Worm (Caenorhabditis elegans) whole organism, young adult: ENCODE measurements around the gene K01A11.3.

Experiments used
- B0336.3 ChIP-seq: fragments of 200-800 bp; sonication (Bioruptor generic); IDR thresholded peaks from 2 replicates; pipeline ENCODE4 v1.3.6; 2022; ENCODE audit warnings: missing genetic modification characterization, missing compliant biosample characterization
- C06A6.2 ChIP-seq: fragments of 200-800 bp; sonication (Bioruptor generic); conservative IDR thresholded peaks from 2 replicates; pipeline ENCODE4 v1.3.6; 2022; ENCODE audit warnings: missing genetic modification characterization, missing compliant biosample characterization
- D2030.7 ChIP-seq: fragments of 200-800 bp; sonication (Bioruptor generic); IDR thresholded peaks from 2 replicates; pipeline ENCODE4 v1.3.6; 2022; ENCODE audit warnings: missing genetic modification reagents, missing genetic modification characterization, missing compliant biosample characterization
- F10E7.11 ChIP-seq: sonication (generic microtip); optimal IDR thresholded peaks from 2 replicates; lab custom pipeline; 2017; ENCODE audit warnings: mild to moderate bottlenecking, missing genetic modification characterization, moderate library complexity, missing compliant biosample characterization
- F33H1.4 ChIP-seq: fragments of 200-800 bp; sonication (Bioruptor generic); IDR thresholded peaks from 2 replicates; pipeline ENCODE4 v1.3.6; 2022; ENCODE audit warnings: missing genetic modification reagents, missing genetic modification characterization, missing compliant biosample characterization
- F52B5.7 ChIP-seq: sonication (generic microtip); optimal IDR thresholded peaks from 2 replicates; lab custom pipeline; 2016; ENCODE audit warnings: mild to moderate bottlenecking, missing genetic modification characterization, missing compliant biosample characterization
- Y53G8AR.9 ChIP-seq: fragments of 200-800 bp; sonication (Bioruptor generic); conservative IDR thresholded peaks from 2 replicates; pipeline ENCODE4 v1.3.6; 2022; ENCODE audit warnings: missing genetic modification reagents, missing genetic modification characterization, missing compliant biosample characterization
- Y56A3A.18 ChIP-seq: fragments of 200-800 bp; sonication (Bioruptor generic); IDR thresholded peaks from 2 replicates; pipeline ENCODE4 v1.3.6; 2022; ENCODE audit warnings: missing genetic modification reagents, missing genetic modification characterization, missing compliant biosample characterization
- ZK185.1 ChIP-seq: sonication (generic microtip); optimal IDR thresholded peaks from 2 replicates; lab custom pipeline; 2016; ENCODE audit warnings: mild to moderate bottlenecking, missing genetic modification characterization, missing compliant biosample characterization; ENCODE audit not compliant: poor library complexity, severe bottlenecking
- ama-1 ChIP-seq, 3 experiments: fragments of 150-350 bp in 1 of 3; sonication (generic microtip) in 2 of 3; optimal IDR thresholded peaks; 2 replicates each; lab custom pipeline; 2014 to 2018; ENCODE audit warnings: missing biosample characterization in 2 of 3, missing genetic modification characterization in 2 of 3, missing genetic modification reagents in 2 of 3
- attf-5 ChIP-seq: fragments of 200-800 bp; sonication (Bioruptor generic); optimal IDR thresholded peaks from 2 replicates; lab custom pipeline; 2018; ENCODE audit warnings: mild to moderate bottlenecking, missing genetic modification characterization, missing compliant biosample characterization
- cebp-1 ChIP-seq, 2 experiments: fragments of 200-800 bp in 1 of 2; sonication (Bioruptor generic) in 1 of 2; sonication (generic microtip) in 1 of 2; IDR thresholded peaks in 1 of 2; optimal IDR thresholded peaks in 1 of 2; 2 replicates each; pipeline versions ENCODE4 v1.3.6 to Lab custom; 2017 to 2022; ENCODE audit warnings: missing compliant biosample characterization in 2 of 2, missing genetic modification characterization in 2 of 2, mild to moderate bottlenecking in 1 of 2, missing genetic modification reagents in 1 of 2, moderate library complexity in 1 of 2
- cebp-2 ChIP-seq: fragments of 200-800 bp; sonication (Bioruptor generic); IDR thresholded peaks from 2 replicates; pipeline ENCODE4 v1.3.6; 2022; ENCODE audit warnings: missing genetic modification characterization, missing compliant biosample characterization
- ceh-27 ChIP-seq: fragments of 200-800 bp; sonication (Bioruptor generic); optimal IDR thresholded peaks from 2 replicates; lab custom pipeline; 2018; ENCODE audit warnings: mild to moderate bottlenecking, missing genetic modification characterization, moderate library complexity, missing compliant biosample characterization
- ceh-40 ChIP-seq: fragments of 200-800 bp; sonication (Bioruptor generic); IDR thresholded peaks from 2 replicates; pipeline ENCODE4 v1.3.6; 2022; ENCODE audit warnings: missing genetic modification characterization, missing compliant biosample characterization
- dox-1 ChIP-seq: fragments of 200-800 bp; sonication (Bioruptor generic); IDR thresholded peaks from 2 replicates; pipeline ENCODE4 v1.3.6; 2022; ENCODE audit warnings: missing genetic modification reagents, missing genetic modification characterization, missing compliant biosample characterization
- efl-1 ChIP-seq: fragments of 150-350 bp; optimal IDR thresholded peaks from 2 replicates; lab custom pipeline; 2014; ENCODE audit warnings: missing biosample characterization, missing genetic modification reagents, missing genetic modification characterization
- egrh-3 ChIP-seq: fragments of 200-800 bp; sonication (Bioruptor generic); IDR thresholded peaks from 2 replicates; pipeline ENCODE4 v1.3.6; 2022; ENCODE audit warnings: missing genetic modification reagents, missing genetic modification characterization, missing compliant biosample characterization
- fkh-3 ChIP-seq: sonication (generic microtip); optimal IDR thresholded peaks from 2 replicates; lab custom pipeline; 2016; ENCODE audit warnings: mild to moderate bottlenecking, missing genetic modification characterization, missing compliant biosample characterization
- him-1 ChIP-seq: sonication (generic microtip); optimal IDR thresholded peaks from 2 replicates; lab custom pipeline; 2016; ENCODE audit warnings: missing genotype, missing genetic modification reagents, missing genetic modification characterization, missing compliant biosample characterization
- hlh-26 ChIP-seq: fragments of 200-800 bp; sonication (Bioruptor generic); conservative IDR thresholded peaks from 2 replicates; pipeline ENCODE4 v1.3.6; 2022; ENCODE audit warnings: missing genetic modification reagents, missing genetic modification characterization, missing compliant biosample characterization
- hmg-1.2 ChIP-seq: fragments of 200-800 bp; sonication (Bioruptor generic); IDR thresholded peaks from 2 replicates; pipeline ENCODE4 v1.3.6; 2022; ENCODE audit warnings: missing genetic modification reagents, missing genetic modification characterization, missing compliant biosample characterization
- let-526 ChIP-seq: fragments of 200-800 bp; sonication (Bioruptor generic); IDR thresholded peaks from 2 replicates; pipeline ENCODE4 v1.3.6; 2022; ENCODE audit warnings: missing genetic modification reagents, missing genetic modification characterization, missing compliant biosample characterization
- lin-35 ChIP-seq, 3 experiments: fragments of 150-350 bp in 2 of 3; sonication (generic microtip) in 1 of 3; optimal IDR thresholded peaks; 2 replicates each; lab custom pipeline; 2014 to 2018; ENCODE audit warnings: missing biosample characterization in 3 of 3, missing genetic modification characterization in 3 of 3, missing genetic modification reagents in 3 of 3
- lin-40 ChIP-seq: sonication (generic microtip); optimal IDR thresholded peaks from 2 replicates; lab custom pipeline; 2016; ENCODE audit warnings: missing genetic modification characterization, mild to moderate bottlenecking, missing compliant biosample characterization, missing genotype, missing genetic modification reagents
- lin-54 ChIP-seq: fragments of 200-800 bp; sonication (Bioruptor generic); optimal IDR thresholded peaks from 2 replicates; lab custom pipeline; 2018; ENCODE audit warnings: mild to moderate bottlenecking, missing genetic modification characterization, missing compliant biosample characterization
- lsl-1 ChIP-seq: fragments of 200-800 bp; sonication (Bioruptor generic); optimal IDR thresholded peaks from 2 replicates; lab custom pipeline; 2018; ENCODE audit warnings: mild to moderate bottlenecking, missing genetic modification characterization, moderate library complexity, missing compliant biosample characterization
- madf-6 ChIP-seq: fragments of 200-800 bp; sonication (Bioruptor generic); IDR thresholded peaks from 2 replicates; pipeline ENCODE4 v1.3.6; 2022; ENCODE audit warnings: missing genetic modification reagents, missing genetic modification characterization, missing compliant biosample characterization
- madf-8 ChIP-seq: fragments of 200-800 bp; sonication (Bioruptor generic); conservative IDR thresholded peaks from 2 replicates; pipeline ENCODE4 v1.3.6; 2022; ENCODE audit warnings: missing genetic modification reagents, missing genetic modification characterization, missing compliant biosample characterization
- nfya-1 ChIP-seq: sonication (generic microtip); optimal IDR thresholded peaks from 2 replicates; lab custom pipeline; 2017; ENCODE audit warnings: antibody characterized with exemption, missing compliant biosample characterization, missing genetic modification characterization, borderline replicate concordance; ENCODE audit not compliant: insufficient read depth
- nhr-80 ChIP-seq: sonication (generic microtip); optimal IDR thresholded peaks from 2 replicates; lab custom pipeline; 2016; ENCODE audit warnings: missing genetic modification characterization, missing compliant biosample characterization
- rcor-1 ChIP-seq: fragments of 200-800 bp; sonication (Bioruptor generic); IDR thresholded peaks from 2 replicates; pipeline ENCODE4 v1.3.6; 2022; ENCODE audit warnings: missing genetic modification reagents, missing genetic modification characterization, missing compliant biosample characterization
- sea-2 ChIP-seq: fragments of 200-800 bp; sonication (Bioruptor generic); IDR thresholded peaks from 2 replicates; pipeline ENCODE4 v1.3.6; 2022; ENCODE audit warnings: missing genetic modification characterization, missing compliant biosample characterization
- snpc-3.4 ChIP-seq: sonication (generic microtip); optimal IDR thresholded peaks from 2 replicates; lab custom pipeline; 2017; ENCODE audit warnings: missing genetic modification characterization, mild to moderate bottlenecking, missing compliant biosample characterization, antibody characterized with exemption, moderate library complexity, missing genotype, missing genetic modification reagents
- tbp1 ChIP-seq: fragments of 200-800 bp; sonication (Bioruptor generic); optimal IDR thresholded peaks from 2 replicates; lab custom pipeline; 2018; ENCODE audit warnings: mild to moderate bottlenecking, missing genetic modification characterization, missing compliant biosample characterization
- unc-62 ChIP-seq: fragments of 150-350 bp; optimal IDR thresholded peaks from 2 replicates; lab custom pipeline; 2014; ENCODE audit warnings: missing biosample characterization, missing genetic modification reagents, missing genetic modification characterization
- xnd-1 ChIP-seq: sonication (generic microtip); optimal IDR thresholded peaks from 2 replicates; lab custom pipeline; 2016; ENCODE audit warnings: missing genotype, missing genetic modification reagents, missing genetic modification characterization, missing compliant biosample characterization

Gene K01A11.3

ce11 chrIII:3475014-3475413 is 22.6 kb upstream of the K01A11.3 start (continued):
- no peak for TF ChIP-seq unc-62 (GFP tag; lab: Kevin White, UChicago)
- no peak for TF ChIP-seq let-526 (GFP tag; lab: Robert Waterston, UW)
- no peak for TF ChIP-seq fkh-3 (tag; lab: Kevin White, UChicago)
- TF ChIP-seq C06A6.2 (GFP tag; lab: Robert Waterston, UW) = no peak

- TF ChIP-seq F10E7.11 = no peak
- TF ChIP-seq egrh-3 = 0 out of 2 replicates have a peak, but pooled peaks have one; percentile 18
- 0 out of 2 replicates have a peak, but pooled peaks have one; percentile 12 for TF ChIP-seq Y53G8AR.9 (GFP tag; lab: Robert Waterston, UW)
- TF ChIP-seq lin-40 (tag; lab: Kevin White, UChicago) = peak; percentile 50
- TF ChIP-seq cebp-2 = no peak
- TF ChIP-seq lin-35 (GFP tag; optimal IDR thresholded peaks at IDR 0.05; lab: Kevin White, UChicago) = peak in 1 of 3 experiments; percentile 24
- TF ChIP-seq attf-5 (GFP tag; lab: Kevin White, UChicago) = peak; percentile 31
- TF ChIP-seq let-526 (GFP tag; lab: Robert Waterston, UW) = no peak
- no peak for TF ChIP-seq ama-1 (optimal IDR thresholded peaks at IDR 0.05; lab: Kevin White, UChicago)
- TF ChIP-seq ama-1 (GFP tag; optimal IDR thresholded peaks at IDR 0.05; lab: Kevin White, UChicago) = no peak
- no peak for TF ChIP-seq hlh-26 (GFP tag; lab: Robert Waterston, UW)
- TF ChIP-seq F52B5.7 (tag; lab: Kevin White, UChicago) = no peak
- TF ChIP-seq him-1 (tag; lab: Kevin White, UChicago) = no peak
- no peak for TF ChIP-seq sea-2 (GFP tag; lab: Robert Waterston, UW)
- TF ChIP-seq Y56A3A.18 (GFP tag; lab: Robert Waterston, UW) = peak; percentile 28; the same call in 1 of the 2 replicates
- TF ChIP-seq snpc-3.4 (tag; lab: Kevin White, UChicago) = peak; percentile 25
- TF ChIP-seq ceh-27 (GFP tag; lab: Kevin White, UChicago) = peak; percentile 14
- peak; percentile 83 for TF ChIP-seq hmg-1.2 (GFP tag; lab: Robert Waterston, UW)
- no peak for TF ChIP-seq cebp-1 (GFP tag; IDR thresholded peaks at IDR 0.05; lab: Robert Waterston, UW)
- peak; percentile 56 for TF ChIP-seq cebp-1 (tag; optimal IDR thresholded peaks at IDR 0.05; lab: Kevin White, UChicago)
- peak; percentile 15 for TF ChIP-seq lin-54
- no peak for TF ChIP-seq madf-6 (GFP tag; lab: Robert Waterston, UW)
- peak; percentile 58 for TF ChIP-seq nhr-80 (tag; lab: Kevin White, UChicago)
- peak; percentile 64 for TF ChIP-seq ZK185.1 (tag; lab: Kevin White, UChicago)
- peak; percentile 34; the same call in 1 of the 2 replicates for TF ChIP-seq dox-1 (GFP tag; lab: Robert Waterston, UW)
Observed at ce11 chrIII:3471403-3472053, 19.1 kb upstream of the K01A11.3 start, which contains the start of gene rsu-1. TSS of gene rsu-1 (plus strand) at chrIII:3472003.

ce11 chrIII:3470973-3471372 is 18.6 kb upstream of the K01A11.3 start:
- TF ChIP-seq D2030.7 (GFP tag; lab: Robert Waterston, UW) = peak; percentile 31; the same call in 1 of the 2 replicates
- peak; percentile 74 for TF ChIP-seq xnd-1 (tag; lab: Kevin White, UChicago)
- peak; percentile 58 for TF ChIP-seq efl-1 (GFP tag; lab: Kevin White, UChicago)
- TF ChIP-seq rcor-1 (GFP tag; lab: Robert Waterston, UW) = no peak
- no peak for TF ChIP-seq B0336.3
- TF ChIP-seq tbp1 (GFP tag; lab: Kevin White, UChicago) = no peak
- no peak for TF ChIP-seq ceh-40
- peak; percentile 70 for TF ChIP-seq madf-8 (GFP tag; lab: Robert Waterston, UW)
- TF ChIP-seq him-1 (tag; lab: Kevin White, UChicago) = peak; percentile 48
- TF ChIP-seq lsl-1 (GFP tag; lab: Kevin White, UChicago) = peak; percentile 90
- TF ChIP-seq madf-6 (GFP tag; lab: Robert Waterston, UW) = peak; percentile 81
- peak; percentile 86 for TF ChIP-seq F33H1.4 (GFP tag; lab: Robert Waterston, UW)
- no peak for TF ChIP-seq nfya-1
- peak; percentile 30 for TF ChIP-seq snpc-3.4 (tag; lab: Kevin White, UChicago)
